Worm (Caenorhabditis elegans): ENCODE measurements around the gene M153.5.

DNA sequence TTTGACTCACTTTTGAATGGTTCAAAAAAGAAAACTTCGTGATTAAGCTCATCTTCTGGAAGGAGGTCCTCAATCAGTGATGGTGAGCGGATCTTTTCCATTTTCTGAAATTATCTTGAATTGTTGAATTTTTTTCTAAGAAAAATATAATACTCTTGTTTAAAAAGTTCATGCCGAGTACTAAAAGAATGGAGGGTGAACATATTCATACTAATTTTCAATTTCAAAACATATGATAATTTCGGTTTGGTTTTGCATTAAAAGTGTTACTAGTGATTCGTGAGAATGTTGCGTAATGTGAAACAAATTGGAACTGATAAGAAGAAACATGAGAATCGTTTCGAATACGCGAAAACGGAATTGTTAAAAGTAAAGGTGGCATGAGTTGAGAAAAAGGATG lies 2.7 kb upstream of the M153.5 start, which contains the start of gene lyst-1:
- TF ChIP-seq ama-1 (optimal IDR thresholded peaks at IDR 0.05) (no peak), hmg-4 (GFP tag; optimal IDR thresholded peaks at IDR 0.05) (no peak), F13C5.2 (tag; optimal IDR thresholded peaks at IDR 0.05) (no peak), tbx-11 (GFP tag; IDR thresholded peaks at IDR 0.05) (no peak), tra-4 (tag; optimal IDR thresholded peaks at IDR 0.05) (no peak), flt-1 (GFP tag; IDR thresholded peaks at IDR 0.05) (no peak), sea-1 (GFP tag; conservative IDR thresholded peaks at IDR 0.05) (no peak), scrt-1 (GFP tag; IDR thresholded peaks at IDR 0.05) (no peak), tbx-37 (GFP tag; conservative IDR thresholded peaks at IDR 0.05) (no peak)

Measured in whole organism, early embryonic.